Worm (Caenorhabditis elegans) whole organism, mixed stage, embryonic: ENCODE results near the gene wago-4.

Experiments
- blmp-1 ChIP-seq: fragments of 150-350 bp; optimal IDR thresholded peaks from 2 replicates; lab custom pipeline; 2014; ENCODE audit warnings: missing biosample characterization, missing genetic modification characterization
- elt-3 ChIP-seq: fragments of 150-350 bp; optimal IDR thresholded peaks from 2 replicates; lab custom pipeline; 2014; ENCODE audit warnings: missing biosample characterization, missing genetic modification characterization
- hlh-1 ChIP-seq: fragments of 150-350 bp; optimal IDR thresholded peaks from 2 replicates; lab custom pipeline; 2014; ENCODE audit warnings: missing biosample characterization, missing genetic modification reagents, missing genetic modification characterization
- lin-13 ChIP-seq: fragments of 150-350 bp; optimal IDR thresholded peaks from 2 replicates; lab custom pipeline; 2014; ENCODE audit warnings: missing biosample characterization, missing genetic modification characterization
- lsy-2 ChIP-seq: fragments of 150-350 bp; optimal IDR thresholded peaks from 2 replicates; lab custom pipeline; 2014; ENCODE audit warnings: missing biosample characterization, missing genetic modification characterization
- mab-5 ChIP-seq: fragments of 150-350 bp; optimal IDR thresholded peaks from 2 replicates; lab custom pipeline; 2014; ENCODE audit warnings: missing biosample characterization, missing genetic modification characterization
- nhr-237 ChIP-seq: fragments of 150-350 bp; optimal IDR thresholded peaks from 2 replicates; lab custom pipeline; 2014; ENCODE audit warnings: missing biosample characterization, missing genetic modification characterization
- nhr-28 ChIP-seq: fragments of 150-350 bp; optimal IDR thresholded peaks from 2 replicates; lab custom pipeline; 2014; ENCODE audit warnings: missing biosample characterization, missing genetic modification characterization
- pha-4 ChIP-seq: fragments of 150-350 bp; optimal IDR thresholded peaks from 2 replicates; lab custom pipeline; 2018; ENCODE audit warnings: missing biosample characterization, missing genetic modification reagents, missing genetic modification characterization
- snpc-4 ChIP-seq: fragments of 150-350 bp; optimal IDR thresholded peaks from 2 replicates; lab custom pipeline; 2014; ENCODE audit warnings: missing biosample characterization, missing genetic modification characterization
- sptf-1 ChIP-seq: sonication (generic microtip); optimal IDR thresholded peaks from 2 replicates; lab custom pipeline; 2017; ENCODE audit warnings: mild to moderate bottlenecking, missing genetic modification characterization, moderate library complexity, missing compliant biosample characterization
- unc-62 ChIP-seq: fragments of 150-350 bp; optimal IDR thresholded peaks from 2 replicates; lab custom pipeline; 2014; ENCODE audit warnings: missing biosample characterization, missing genetic modification reagents, missing genetic modification characterization
- ztf-11 ChIP-seq: fragments of 150-350 bp; optimal IDR thresholded peaks from 2 replicates; lab custom pipeline; 2014; ENCODE audit warnings: missing biosample characterization, missing genetic modification characterization

DNA sequence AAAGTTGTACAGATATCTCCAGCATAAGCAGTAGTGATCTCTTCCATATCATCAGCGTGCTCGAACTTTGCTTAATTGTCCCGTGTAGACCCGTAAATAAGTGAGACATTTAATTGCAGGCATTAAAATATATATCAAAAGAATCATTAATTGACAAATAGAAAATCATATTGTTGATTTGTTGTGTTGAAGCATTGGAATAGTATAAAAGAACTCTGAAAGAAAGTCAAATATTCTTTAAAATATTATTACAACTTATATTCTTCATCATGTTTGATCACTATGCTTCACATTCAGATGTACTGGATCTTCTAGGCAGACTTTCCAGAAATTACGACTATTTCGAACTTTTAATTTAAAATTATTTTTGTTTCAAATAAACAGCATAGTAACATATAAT is 6.2 kb downstream of the wago-4 start, which contains the start of gene F58G1.8:
- no peak for TF ChIP-seq ztf-11 (tag; lab: Kevin White, UChicago)
- TF ChIP-seq snpc-4 (tag; lab: Kevin White, UChicago): no peak
- no peak for TF ChIP-seq lin-13 (tag; lab: Kevin White, UChicago)
- TF ChIP-seq hlh-1 (tag; lab: Kevin White, UChicago): no peak
- no peak for TF ChIP-seq elt-3 (tag; lab: Kevin White, UChicago)
- TF ChIP-seq unc-62 (GFP tag; lab: Kevin White, UChicago): no peak
- TF ChIP-seq blmp-1: no peak
- no peak for TF ChIP-seq pha-4 (tag; lab: Kevin White, UChicago)
- TF ChIP-seq nhr-28 (tag; lab: Kevin White, UChicago): no peak
- no peak for TF ChIP-seq lsy-2 (tag; lab: Kevin White, UChicago)
- TF ChIP-seq sptf-1 (tag; lab: Kevin White, UChicago): no peak
- TF ChIP-seq nhr-237 (tag; lab: Kevin White, UChicago): no peak
- no peak for TF ChIP-seq mab-5 (tag; lab: Kevin White, UChicago)
